Worm (Caenorhabditis elegans): ENCODE measurements around the gene E04F6.8.

ce11 chrII:7217047-7217446 lies 5.9 kb upstream of the E04F6.8 start, which contains the start of gene E04F6.10:
- no peak for TF ChIP-seq hnd-1 (tag; optimal IDR thresholded peaks at IDR 0.05)
- TF ChIP-seq F13C5.2 (tag; optimal IDR thresholded peaks at IDR 0.05), result no peak
- no peak for TF ChIP-seq ceh-36 (tag; optimal IDR thresholded peaks at IDR 0.05)
- no peak for TF ChIP-seq tbx-37 (GFP tag; conservative IDR thresholded peaks at IDR 0.05)
- no peak for TF ChIP-seq ama-1 (optimal IDR thresholded peaks at IDR 0.05)
- no peak for TF ChIP-seq hmg-4 (GFP tag; optimal IDR thresholded peaks at IDR 0.05)
- no peak for TF ChIP-seq tbx-11 (GFP tag; IDR thresholded peaks at IDR 0.05)
- TF ChIP-seq sea-1 (GFP tag; conservative IDR thresholded peaks at IDR 0.05), result no peak
- TF ChIP-seq hmbx-1 (tag; optimal IDR thresholded peaks at IDR 0.05), result no peak

All from whole organism, early embryonic.